Fruit fly (Drosophila melanogaster) whole organism, prepupa: Measurements from ENCODE around the gene CG33337.
A peak's percentile ranks its signal among the peaks of the same experiment; 100 is the strongest.

Experiments
- Blimp-1 ChIP-seq: fragments of 200-800 bp; sonication (Bioruptor generic); optimal IDR thresholded peaks from 3 replicates; lab custom pipeline; 2017; ENCODE audit warnings: missing biosample characterization, missing genetic modification characterization, mild to moderate bottlenecking, moderate library complexity, missing genetic modification reagents
- CG10631 ChIP-seq: fragments of 200-800 bp; sonication (Bioruptor generic); optimal IDR thresholded peaks from 2 replicates; lab custom pipeline; 2016; ENCODE audit warnings: missing biosample characterization, missing genetic modification characterization
- CG10669 ChIP-seq: fragments of 200-800 bp; sonication (Bioruptor generic); optimal IDR thresholded peaks from 3 replicates; lab custom pipeline; 2018; ENCODE audit warnings: missing biosample characterization, mild to moderate bottlenecking, missing genetic modification characterization, moderate library complexity
- CG11762 ChIP-seq: fragments of 200-800 bp; sonication (Bioruptor generic); optimal IDR thresholded peaks from 3 replicates; lab custom pipeline; 2016; ENCODE audit warnings: missing biosample characterization, missing genetic modification characterization; ENCODE audit not compliant: insufficient read depth
- CG15336 ChIP-seq: fragments of 200-800 bp; sonication (Bioruptor generic); IDR thresholded peaks from 2 replicates; pipeline ENCODE4 v1.3.6; 2022; ENCODE audit warnings: missing biosample characterization, missing genetic modification characterization
- CG3032 ChIP-seq: fragments of 200-800 bp; optimal IDR thresholded peaks from 2 replicates; lab custom pipeline; 2019; ENCODE audit warnings: missing biosample characterization, mild to moderate bottlenecking, missing genetic modification characterization, moderate library complexity
- CG3919 ChIP-seq: fragments of 200-800 bp; sonication (Bioruptor generic); optimal IDR thresholded peaks from 3 replicates; lab custom pipeline; 2016; ENCODE audit warnings: missing biosample characterization, missing genetic modification characterization
- CG4318 ChIP-seq: fragments of 200-800 bp; sonication (Bioruptor generic); optimal IDR thresholded peaks from 3 replicates; lab custom pipeline; 2017; ENCODE audit warnings: missing biosample characterization, mild to moderate bottlenecking, missing genetic modification characterization
- CG6163 ChIP-seq: fragments of 200-800 bp; sonication (Bioruptor generic); IDR thresholded peaks from 3 replicates; pipeline ENCODE4 v1.3.6; 2022; ENCODE audit warnings: missing biosample characterization, missing genetic modification characterization
- CG6276 ChIP-seq: fragments of 200-800 bp; sonication (Bioruptor generic); optimal IDR thresholded peaks from 2 replicates; lab custom pipeline; 2017; ENCODE audit warnings: missing biosample characterization, mild to moderate bottlenecking, missing genetic modification characterization
- CG6808 ChIP-seq: fragments of 200-800 bp; sonication (Bioruptor generic); optimal IDR thresholded peaks from 3 replicates; lab custom pipeline; 2017; ENCODE audit warnings: missing biosample characterization, missing genetic modification characterization, mild to moderate bottlenecking, moderate library complexity, missing genetic modification reagents
- CG6854 ChIP-seq: fragments of 200-800 bp; sonication (Bioruptor generic); optimal IDR thresholded peaks from 2 replicates; lab custom pipeline; 2017; ENCODE audit warnings: missing biosample characterization, mild to moderate bottlenecking, missing genetic modification characterization
- CG7368 ChIP-seq: fragments of 200-800 bp; sonication (Bioruptor generic); optimal IDR thresholded peaks from 3 replicates; lab custom pipeline; 2016; ENCODE audit warnings: missing biosample characterization, missing genetic modification characterization
- CG8119 ChIP-seq: fragments of 200-800 bp; sonication (Bioruptor generic); IDR thresholded peaks from 3 replicates; pipeline ENCODE4 v1.3.6; 2022; ENCODE audit warnings: missing biosample characterization, missing genetic modification characterization
- CG8319 ChIP-seq: fragments of 200-800 bp; sonication (Bioruptor generic); optimal IDR thresholded peaks from 3 replicates; lab custom pipeline; 2016; ENCODE audit warnings: missing biosample characterization, missing genetic modification characterization
- CG8632 ChIP-seq: fragments of 200-800 bp; sonication (Bioruptor generic); optimal IDR thresholded peaks from 3 replicates; lab custom pipeline; 2016; ENCODE audit warnings: missing biosample characterization, missing genetic modification characterization
- Eip78C ChIP-seq: fragments of 200-800 bp; sonication (Bioruptor generic); peaks from one replicate; lab custom pipeline; 2016; ENCODE audit warnings: missing biosample characterization, missing genetic modification characterization
- Eip93F ChIP-seq: fragments of 200-800 bp; sonication (Bioruptor generic); optimal IDR thresholded peaks from 2 replicates; lab custom pipeline; 2016; ENCODE audit warnings: missing biosample characterization, mild to moderate bottlenecking, missing genetic modification characterization
- Ets21C ChIP-seq: fragments of 200-800 bp; sonication (Bioruptor generic); optimal IDR thresholded peaks from 3 replicates; lab custom pipeline; 2016; ENCODE audit warnings: missing biosample characterization, missing genetic modification characterization
- Ets96B ChIP-seq: fragments of 200-800 bp; optimal IDR thresholded peaks from 2 replicates; lab custom pipeline; 2019; ENCODE audit warnings: missing biosample characterization, mild to moderate bottlenecking, missing genetic modification characterization, moderate library complexity
- Gug ChIP-seq: fragments of 200-800 bp; sonication (Bioruptor generic); IDR thresholded peaks from 2 replicates; pipeline ENCODE4 v1.3.6; 2022; ENCODE audit warnings: missing biosample characterization, missing genetic modification characterization
- Hr39 ChIP-seq: fragments of 200-800 bp; sonication (Bioruptor generic); optimal IDR thresholded peaks from 2 replicates; lab custom pipeline; 2016; ENCODE audit warnings: missing biosample characterization, missing genetic modification characterization
- Lpt ChIP-seq: fragments of 200-800 bp; sonication (Bioruptor generic); optimal IDR thresholded peaks from 3 replicates; lab custom pipeline; 2016; ENCODE audit warnings: missing biosample characterization, missing genetic modification characterization
- OdsH ChIP-seq: fragments of 200-800 bp; sonication (Bioruptor generic); optimal IDR thresholded peaks from 3 replicates; lab custom pipeline; 2016; ENCODE audit warnings: missing biosample characterization, missing genetic modification characterization
- Smox ChIP-seq: fragments of 200-800 bp; sonication (Bioruptor generic); optimal IDR thresholded peaks from 3 replicates; lab custom pipeline; 2016; ENCODE audit warnings: missing biosample characterization, missing genetic modification characterization
- Sox102F ChIP-seq: fragments of 200-800 bp; sonication (Bioruptor generic); optimal IDR thresholded peaks from 2 replicates; lab custom pipeline; 2016; ENCODE audit warnings: missing biosample characterization, mild to moderate bottlenecking, missing genetic modification characterization
- achi ChIP-seq: fragments of 200-800 bp; sonication (Bioruptor generic); optimal IDR thresholded peaks from 3 replicates; lab custom pipeline; 2016; ENCODE audit warnings: missing biosample characterization, missing genetic modification characterization
- acj6 ChIP-seq: fragments of 200-800 bp; sonication (Bioruptor generic); optimal IDR thresholded peaks from 3 replicates; lab custom pipeline; 2016; ENCODE audit warnings: missing biosample characterization, missing genetic modification characterization
- cyc ChIP-seq: fragments of 200-800 bp; sonication (Bioruptor generic); optimal IDR thresholded peaks from 3 replicates; lab custom pipeline; 2016; ENCODE audit warnings: missing biosample characterization, missing genetic modification characterization
- dsx ChIP-seq: fragments of 200-800 bp; optimal IDR thresholded peaks from 3 replicates; lab custom pipeline; 2019; ENCODE audit warnings: missing biosample characterization, mild to moderate bottlenecking, missing genetic modification characterization, moderate library complexity; ENCODE audit not compliant: poor library complexity, severe bottlenecking
- eg ChIP-seq: fragments of 200-800 bp; sonication (Bioruptor generic); IDR thresholded peaks from 3 replicates; pipeline ENCODE4 v1.3.6; 2022; ENCODE audit warnings: missing biosample characterization, missing genetic modification characterization
- fd59A ChIP-seq: fragments of 200-800 bp; sonication (Bioruptor generic); optimal IDR thresholded peaks from 2 replicates; lab custom pipeline; 2017; ENCODE audit warnings: missing biosample characterization, mild to moderate bottlenecking, missing genetic modification characterization, missing genetic modification reagents
- fkh ChIP-seq: fragments of 200-800 bp; sonication (Bioruptor generic); optimal IDR thresholded peaks from 3 replicates; lab custom pipeline; 2017; ENCODE audit warnings: missing biosample characterization, mild to moderate bottlenecking, missing genetic modification characterization, moderate library complexity
- lz ChIP-seq: fragments of 200-800 bp; sonication (Bioruptor generic); optimal IDR thresholded peaks from 3 replicates; lab custom pipeline; 2016; ENCODE audit warnings: missing biosample characterization, missing genetic modification characterization
- net ChIP-seq: fragments of 200-800 bp; sonication (Bioruptor generic); optimal IDR thresholded peaks from 3 replicates; lab custom pipeline; 2016; ENCODE audit warnings: missing biosample characterization, missing genetic modification characterization
- salr ChIP-seq, 2 experiments: fragments of 200-800 bp; sonication (Bioruptor generic); optimal IDR thresholded peaks; 3 replicates each; lab custom pipeline; 2016 to 2018; ENCODE audit warnings: missing biosample characterization in 2 of 2, missing genetic modification characterization in 2 of 2, mild to moderate bottlenecking in 1 of 2
- spab ChIP-seq: fragments of 200-800 bp; sonication (Bioruptor generic); optimal IDR thresholded peaks from 2 replicates; lab custom pipeline; 2017; ENCODE audit warnings: missing biosample characterization, mild to moderate bottlenecking, missing genetic modification characterization, missing genetic modification reagents
- svp ChIP-seq: fragments of 200-800 bp; sonication (Bioruptor generic); peaks from one replicate; lab custom pipeline; 2016; ENCODE audit warnings: missing biosample characterization, missing genetic modification characterization
- topi ChIP-seq: fragments of 200-800 bp; sonication (Bioruptor generic); optimal IDR thresholded peaks from 3 replicates; lab custom pipeline; 2016; ENCODE audit warnings: missing biosample characterization, missing genetic modification characterization
- vri ChIP-seq: fragments of 200-800 bp; sonication (Bioruptor generic); optimal IDR thresholded peaks from 3 replicates; lab custom pipeline; 2016; ENCODE audit warnings: missing biosample characterization, mild to moderate bottlenecking, missing genetic modification characterization

The CG33337 gene

DNA sequence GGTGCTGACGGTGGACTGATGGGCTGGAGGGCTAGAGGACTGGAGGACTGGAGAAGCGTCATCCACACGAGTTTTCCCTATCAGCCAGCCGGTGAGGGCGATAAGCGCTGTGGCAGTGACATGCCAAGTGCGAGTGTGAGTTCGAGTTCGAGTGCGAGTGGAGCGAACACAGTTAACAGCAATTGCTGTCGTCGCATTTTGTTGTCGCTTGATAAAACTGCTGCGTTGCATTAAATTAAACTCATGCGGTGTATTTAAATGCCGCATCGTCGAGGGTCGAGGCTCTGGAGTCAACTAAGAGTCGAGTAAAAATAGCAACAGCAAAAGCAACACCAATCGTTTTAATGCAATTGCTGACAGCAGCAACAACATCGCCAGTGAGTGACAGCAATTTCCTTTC lies 37.0 kb upstream of the CG33337 start:
- TF ChIP-seq dsx (GFP tag; lab: Kevin White, UChicago) (peak; percentile 6), eg (GFP tag; lab: Robert Waterston, UW) (no peak), svp (peak; percentile 85), Eip78C (GFP tag; lab: Kevin White, UChicago) (peak; percentile 45), CG6854 (no peak), OdsH (GFP tag; lab: Kevin White, UChicago) (no peak), vri (GFP tag; lab: Kevin White, UChicago) (peak; percentile 35)

DNA sequence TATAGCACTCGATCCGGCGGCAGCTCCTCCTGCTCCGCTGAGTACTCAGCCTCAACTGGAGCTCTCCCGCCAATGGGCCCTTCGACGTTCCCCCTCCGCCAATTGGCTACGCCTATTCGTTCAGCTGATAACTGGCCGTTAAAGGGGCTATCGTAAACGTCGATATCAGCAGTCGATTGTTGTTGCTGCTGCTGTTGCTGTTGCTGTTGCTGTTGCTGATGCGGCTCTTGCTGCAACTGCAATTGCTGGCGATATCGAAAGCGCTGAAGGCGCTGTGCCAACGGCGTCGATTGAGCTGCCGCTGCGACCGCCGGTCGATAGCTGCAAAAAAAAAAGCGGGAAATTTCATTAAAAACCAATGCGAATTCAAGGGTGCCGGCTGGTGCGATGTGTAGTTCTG lies 34.6 kb upstream of the CG33337 start:
- TF ChIP-seq svp (peak; percentile 56), fd59A (GFP tag; lab: Kevin White, UChicago) (no peak)

DNA sequence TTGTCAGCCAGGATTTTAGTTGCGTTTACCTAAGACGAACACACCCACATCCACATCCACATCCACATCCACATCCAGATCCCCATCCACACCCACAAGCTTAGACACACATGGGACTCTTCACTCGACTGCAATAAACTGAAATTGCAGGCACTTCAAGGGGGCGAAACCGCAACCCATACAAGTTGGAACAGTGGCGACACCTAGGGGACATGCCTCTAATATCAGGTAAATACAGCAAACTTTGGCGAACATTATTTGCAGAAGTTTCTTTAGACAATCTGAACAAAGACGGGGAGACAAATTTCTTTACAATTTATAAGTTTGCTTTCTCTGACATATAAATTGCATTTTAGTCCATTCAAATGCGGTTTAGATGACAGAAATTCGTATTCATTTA lies 30.4 kb upstream of the CG33337 start:
- no peak for TF ChIP-seq acj6 (GFP tag; lab: Kevin White, UChicago)
- TF ChIP-seq Smox (GFP tag; lab: Kevin White, UChicago), result no peak
- no peak for TF ChIP-seq Ets96B (tag; lab: Kevin White, UChicago)
- no peak for TF ChIP-seq CG8632 (GFP tag; lab: Kevin White, UChicago)
- no peak for TF ChIP-seq Blimp-1 (GFP tag; lab: Kevin White, UChicago)
- no peak for TF ChIP-seq CG15336 (GFP tag; lab: Robert Waterston, UW)
- TF ChIP-seq CG6808 (GFP tag; lab: Kevin White, UChicago), result no peak
- no peak for TF ChIP-seq spab (GFP tag; lab: Kevin White, UChicago)
- TF ChIP-seq CG10669, result no peak
- no peak for TF ChIP-seq dsx (GFP tag; lab: Kevin White, UChicago)
- TF ChIP-seq, all 60 proteins: peak for 0

DNA sequence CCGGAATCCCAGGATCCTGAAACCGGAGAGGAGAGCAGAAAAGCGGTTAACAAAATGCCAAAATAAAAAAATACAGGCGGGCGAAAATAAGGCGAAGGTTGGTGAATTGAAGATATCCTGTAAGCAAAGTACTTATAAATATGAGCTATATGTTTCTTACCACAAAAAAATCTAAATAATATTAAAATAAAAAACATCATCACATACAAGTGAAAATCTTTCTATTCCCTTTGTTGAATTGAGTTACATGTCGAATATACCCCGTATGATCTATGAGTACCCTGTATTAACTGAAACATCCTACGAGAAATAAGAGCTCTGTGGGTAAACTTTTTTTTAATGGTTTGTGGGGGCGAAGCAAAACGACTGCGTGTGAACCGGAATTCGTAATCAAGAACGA lies 19.6 kb upstream of the CG33337 start:
- TF ChIP-seq net (GFP tag; lab: Kevin White, UChicago) (no peak), CG7368 (GFP tag; lab: Kevin White, UChicago) (no peak), Ets21C (GFP tag; lab: Kevin White, UChicago) (no peak), CG6276 (no peak), Blimp-1 (GFP tag; lab: Kevin White, UChicago) (no peak), vri (GFP tag; lab: Kevin White, UChicago) (no peak), Hr39 (no peak), achi (GFP tag; lab: Kevin White, UChicago) (no peak), Gug (GFP tag; lab: Robert Waterston, UW) (no peak), Lpt (GFP tag; lab: Kevin White, UChicago) (no peak), svp (no peak), cyc (GFP tag; lab: Kevin White, UChicago) (no peak), CG6854 (no peak), CG3919 (GFP tag; lab: Kevin White, UChicago) (no peak)

DNA sequence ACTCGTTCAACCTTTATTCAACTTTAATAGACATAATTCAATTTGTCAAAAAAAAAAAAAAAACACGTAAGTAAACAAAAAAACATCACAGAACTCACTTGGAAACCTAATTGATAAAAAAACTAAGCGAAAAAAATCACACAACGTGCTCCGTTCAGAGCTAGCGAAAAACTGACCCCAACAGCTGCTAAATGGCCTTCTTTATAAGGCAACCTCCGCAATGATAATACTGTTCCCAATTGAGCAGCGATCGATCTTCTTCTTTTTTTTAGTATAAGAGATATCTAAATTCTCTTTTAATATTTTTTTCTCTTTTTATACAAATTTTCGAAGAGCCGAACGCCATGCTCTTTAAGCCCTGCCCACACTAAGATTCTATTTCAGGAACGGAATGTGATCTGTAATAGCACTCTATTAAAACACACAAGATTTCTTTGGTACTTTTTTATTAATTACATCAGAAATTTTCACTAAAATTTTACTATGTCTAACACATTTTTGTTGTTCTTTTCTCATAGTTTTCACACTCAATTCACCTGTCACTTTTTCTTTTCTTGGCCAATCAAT lies 12.8 kb upstream of the CG33337 start, which contains the start of gene CG10184:
TSS of gene CG10184 (minus strand) at position 181 of the 567 bp plus-strand sequence.
- TF ChIP-seq salr (GFP tag; optimal IDR thresholded peaks at IDR 0.05; lab: Kevin White, UChicago), result no peak
- no peak for TF ChIP-seq cyc (GFP tag; lab: Kevin White, UChicago)
- TF ChIP-seq CG10631 (GFP tag; lab: Kevin White, UChicago), result no peak
- peak; percentile 92 for TF ChIP-seq CG8319 (GFP tag; lab: Kevin White, UChicago)
- peak; percentile 6 for TF ChIP-seq CG6808 (GFP tag; lab: Kevin White, UChicago)
- TF ChIP-seq CG3032 (tag; lab: Kevin White, UChicago), result no peak
- TF ChIP-seq lz (GFP tag; lab: Kevin White, UChicago), result no peak
- peak; percentile 50 for TF ChIP-seq vri (GFP tag; lab: Kevin White, UChicago)
- TF ChIP-seq CG4318 (GFP tag; lab: Kevin White, UChicago), result no peak
- TF ChIP-seq net (GFP tag; lab: Kevin White, UChicago), result peak; percentile 17
- TF ChIP-seq Gug (GFP tag; lab: Robert Waterston, UW), result no peak
- TF ChIP-seq topi (GFP tag; lab: Kevin White, UChicago), result no peak
- no peak for TF ChIP-seq fkh (GFP tag; lab: Kevin White, UChicago)
- TF ChIP-seq Sox102F (GFP tag; lab: Kevin White, UChicago), result no peak
- no peak for TF ChIP-seq spab (GFP tag; lab: Kevin White, UChicago)
- no peak for TF ChIP-seq Hr39
- TF ChIP-seq CG6163 (GFP tag; lab: Robert Waterston, UW), result peak; percentile 69; the same call in 2 of the 3 replicates
- no peak for TF ChIP-seq Eip93F (GFP tag; lab: Kevin White, UChicago)
- TF ChIP-seq eg (GFP tag; lab: Robert Waterston, UW), result peak; percentile 33; the same call in 1 of the 3 replicates
- TF ChIP-seq CG10669, result peak; percentile 23
- TF ChIP-seq CG15336 (GFP tag; lab: Robert Waterston, UW), result peak; percentile 21
- no peak for TF ChIP-seq Ets21C (GFP tag; lab: Kevin White, UChicago)
- peak; percentile 44; the same call in 1 of the 3 replicates for TF ChIP-seq CG8119 (GFP tag; lab: Robert Waterston, UW)
- no peak for TF ChIP-seq CG11762 (GFP tag; lab: Kevin White, UChicago)
